Worm (Caenorhabditis elegans) whole organism, L3 larva: ENCODE measurements around the gene myo-6.
A peak's percentile ranks its signal among the peaks of the same experiment; 100 is the strongest.

Source experiments
- elt-1 ChIP-seq: fragments of 150-350 bp; optimal IDR thresholded peaks from 2 replicates; lab custom pipeline; 2014; ENCODE audit warnings: missing biosample characterization, missing genetic modification characterization
- mdl-1 ChIP-seq: fragments of 150-350 bp; optimal IDR thresholded peaks from 2 replicates; lab custom pipeline; 2014; ENCODE audit warnings: missing biosample characterization, missing genetic modification characterization
- snpc-4 ChIP-seq: fragments of 150-350 bp; optimal IDR thresholded peaks from 2 replicates; lab custom pipeline; 2014; ENCODE audit warnings: missing biosample characterization, missing genetic modification characterization
- tbx-2 ChIP-seq: sonication (generic microtip); optimal IDR thresholded peaks from 2 replicates; lab custom pipeline; 2016; ENCODE audit warnings: mild to moderate bottlenecking, missing genetic modification characterization, missing compliant biosample characterization

DNA sequence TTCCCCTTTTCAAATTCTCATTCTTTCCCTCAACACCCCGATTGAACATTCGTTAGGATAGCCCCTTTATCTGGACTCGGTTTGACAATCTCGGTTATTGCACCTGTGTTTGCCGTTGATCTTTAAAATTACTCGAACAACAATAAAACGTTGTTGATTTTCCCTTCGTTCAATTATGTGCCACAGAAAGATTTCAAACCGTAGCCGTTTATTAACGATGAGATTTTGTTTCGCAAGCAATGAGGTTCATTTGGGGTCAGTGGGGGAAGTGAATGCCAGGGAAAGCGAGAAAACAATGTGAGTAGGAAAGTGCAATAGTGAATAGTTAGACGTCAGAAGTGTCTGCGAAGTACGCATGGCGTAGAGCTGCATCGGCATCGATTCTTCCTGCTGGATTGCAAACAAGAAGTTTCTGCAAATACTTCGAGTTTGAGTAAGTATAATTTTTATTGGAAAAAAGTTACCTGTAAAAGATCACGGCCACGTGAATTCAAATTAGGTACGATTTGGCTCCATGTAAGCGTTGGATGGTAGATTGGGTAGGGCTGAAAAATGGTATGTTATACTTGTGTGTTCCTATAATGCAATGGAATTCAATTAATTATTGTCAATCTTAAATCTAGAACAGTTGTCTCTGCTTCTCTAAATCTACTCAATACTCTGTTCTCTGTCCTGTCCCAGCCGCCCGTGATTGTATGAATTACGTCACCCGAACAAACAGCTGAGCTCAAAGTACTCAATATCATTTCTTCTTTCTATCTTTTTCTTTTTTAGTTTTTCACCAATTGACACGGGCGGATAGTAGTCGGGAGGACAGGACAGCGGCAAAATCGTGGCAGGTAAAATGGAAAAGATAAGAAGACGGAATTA, 55.1 kb downstream of the myo-6 start, which contains the start of gene kel-3:
- no peak for TF ChIP-seq mdl-1 (tag; lab: Kevin White, UChicago)
- no peak for TF ChIP-seq elt-1 (tag; lab: Kevin White, UChicago)
- peak; percentile 53 for TF ChIP-seq tbx-2 (tag; lab: Kevin White, UChicago)
- peak; percentile 7 for TF ChIP-seq snpc-4 (tag; lab: Kevin White, UChicago)
